Fruit fly (Drosophila melanogaster) whole organism, prepupa: Measurements from ENCODE around the gene nerfin-1.

ENCODE experiments used
- CG10631 ChIP-seq: fragments of 200-800 bp; sonication (Bioruptor generic); optimal IDR thresholded peaks from 2 replicates; lab custom pipeline; 2016; ENCODE audit warnings: missing biosample characterization, missing genetic modification characterization
- CG31627 ChIP-seq: fragments of 200-800 bp; sonication (Bioruptor generic); optimal IDR thresholded peaks from 3 replicates; lab custom pipeline; 2016; ENCODE audit warnings: missing biosample characterization, missing genetic modification characterization
- CG6792 ChIP-seq: fragments of 200-800 bp; sonication (Bioruptor generic); optimal IDR thresholded peaks from 3 replicates; lab custom pipeline; 2016; ENCODE audit warnings: missing biosample characterization, missing genetic modification characterization
- Eip93F ChIP-seq: fragments of 200-800 bp; sonication (Bioruptor generic); optimal IDR thresholded peaks from 2 replicates; lab custom pipeline; 2016; ENCODE audit warnings: missing biosample characterization, mild to moderate bottlenecking, missing genetic modification characterization
- Gug ChIP-seq: fragments of 200-800 bp; sonication (Bioruptor generic); IDR thresholded peaks from 2 replicates; pipeline ENCODE4 v1.3.6; 2022; ENCODE audit warnings: missing biosample characterization, missing genetic modification characterization
- Hr39 ChIP-seq: fragments of 200-800 bp; sonication (Bioruptor generic); optimal IDR thresholded peaks from 2 replicates; lab custom pipeline; 2016; ENCODE audit warnings: missing biosample characterization, missing genetic modification characterization
- OdsH ChIP-seq: fragments of 200-800 bp; sonication (Bioruptor generic); optimal IDR thresholded peaks from 3 replicates; lab custom pipeline; 2016; ENCODE audit warnings: missing biosample characterization, missing genetic modification characterization
- Sox14 ChIP-seq: fragments of 200-800 bp; sonication (Bioruptor generic); optimal IDR thresholded peaks from 3 replicates; lab custom pipeline; 2016; ENCODE audit warnings: missing biosample characterization, missing genetic modification characterization
- Sox15 ChIP-seq: fragments of 200-800 bp; sonication (Bioruptor generic); optimal IDR thresholded peaks from 3 replicates; lab custom pipeline; 2016; ENCODE audit warnings: missing biosample characterization, missing genetic modification characterization
- eg ChIP-seq: fragments of 200-800 bp; sonication (Bioruptor generic); IDR thresholded peaks from 3 replicates; pipeline ENCODE4 v1.3.6; 2022; ENCODE audit warnings: missing biosample characterization, missing genetic modification characterization
- net ChIP-seq: fragments of 200-800 bp; sonication (Bioruptor generic); optimal IDR thresholded peaks from 3 replicates; lab custom pipeline; 2016; ENCODE audit warnings: missing biosample characterization, missing genetic modification characterization
- topi ChIP-seq: fragments of 200-800 bp; sonication (Bioruptor generic); optimal IDR thresholded peaks from 3 replicates; lab custom pipeline; 2016; ENCODE audit warnings: missing biosample characterization, missing genetic modification characterization

dm6 chr3L:899304-899703 lies 9.6 kb upstream of the nerfin-1 start:
- TF ChIP-seq CG10631 (no peak), OdsH (GFP tag; lab: Kevin White, UChicago) (no peak), CG6792 (no peak), Sox14 (no peak), topi (GFP tag; lab: Kevin White, UChicago) (no peak), Hr39 (no peak), net (no peak), Eip93F (GFP tag; lab: Kevin White, UChicago) (no peak), Sox15 (GFP tag; lab: Kevin White, UChicago) (no peak), eg (GFP tag; lab: Robert Waterston, UW) (no peak), Gug (GFP tag; lab: Robert Waterston, UW) (no peak), CG31627 (GFP tag; lab: Kevin White, UChicago) (no peak)
